Fruit fly (Drosophila melanogaster) whole organism, embryonic: Measurements from ENCODE around the gene CG42693.

ENCODE experiments used
- Asciz ChIP-seq: fragments of 200-800 bp; sonication (Bioruptor generic); optimal IDR thresholded peaks from 2 replicates; lab custom pipeline; 2017; ENCODE audit warnings: missing biosample characterization, mild to moderate bottlenecking, missing genetic modification characterization, missing genetic modification reagents
- Bdp1 ChIP-seq: fragments of 200-800 bp; sonication (Bioruptor generic); optimal IDR thresholded peaks from 3 replicates; lab custom pipeline; 2016; ENCODE audit warnings: missing biosample characterization, missing genetic modification characterization
- CG11093 ChIP-seq: fragments of 200-800 bp; sonication (Bioruptor generic); IDR thresholded peaks from 3 replicates; pipeline ENCODE4 v1.3.6; 2022; ENCODE audit warnings: missing biosample characterization, missing genetic modification characterization
- CG11695 ChIP-seq: fragments of 200-800 bp; sonication (Bioruptor generic); IDR thresholded peaks from 3 replicates; pipeline ENCODE4 v1.3.6; 2022; ENCODE audit warnings: missing biosample characterization, missing genetic modification characterization
- CG12071 ChIP-seq: fragments of 200-800 bp; sonication (Bioruptor generic); optimal IDR thresholded peaks from 3 replicates; lab custom pipeline; 2018; ENCODE audit warnings: missing biosample characterization, mild to moderate bottlenecking, missing genetic modification characterization
- CG13775 ChIP-seq: fragments of 200-800 bp; sonication (Bioruptor generic); optimal IDR thresholded peaks from 3 replicates; lab custom pipeline; 2017; ENCODE audit warnings: missing biosample characterization, mild to moderate bottlenecking, missing genetic modification characterization
- CG14860 ChIP-seq: fragments of 200-800 bp; sonication (Bioruptor generic); IDR thresholded peaks from 3 replicates; pipeline ENCODE4 v1.3.6; 2022; ENCODE audit warnings: missing biosample characterization, missing genetic modification characterization; ENCODE audit not compliant: partially characterized antibody
- CG1602 ChIP-seq: fragments of 200-800 bp; sonication (Bioruptor generic); optimal IDR thresholded peaks from 3 replicates; lab custom pipeline; 2016; ENCODE audit warnings: missing biosample characterization, missing genetic modification characterization
- CG17328 ChIP-seq: fragments of 200-800 bp; sonication (Bioruptor generic); IDR thresholded peaks from 2 replicates; pipeline ENCODE4 v1.3.6; 2022; ENCODE audit warnings: missing biosample characterization, missing genetic modification characterization
- CG2712 ChIP-seq: fragments of 200-800 bp; optimal IDR thresholded peaks from 3 replicates; lab custom pipeline; 2019; ENCODE audit warnings: missing biosample characterization, mild to moderate bottlenecking, missing genetic modification characterization, moderate library complexity
- CG2875 ChIP-seq: fragments of 200-800 bp; sonication (Bioruptor generic); optimal IDR thresholded peaks from 2 replicates; lab custom pipeline; 2017; ENCODE audit warnings: missing biosample characterization, mild to moderate bottlenecking, missing genetic modification characterization, missing genetic modification reagents
- CG31224 ChIP-seq: fragments of 200-800 bp; sonication (Bioruptor generic); IDR thresholded peaks from 2 replicates; pipeline ENCODE4 v1.3.6; 2022; ENCODE audit warnings: missing biosample characterization, missing genetic modification characterization
- CG4730 ChIP-seq: fragments of 200-800 bp; sonication (Bioruptor generic); IDR thresholded peaks from 2 replicates; pipeline ENCODE4 v1.3.6; 2022; ENCODE audit warnings: missing biosample characterization, missing genetic modification characterization
- CG6689 ChIP-seq: fragments of 200-800 bp; sonication (Bioruptor generic); IDR thresholded peaks from 2 replicates; pipeline ENCODE4 v1.3.6; 2022; ENCODE audit warnings: missing biosample characterization, missing genetic modification characterization
- CG7556 ChIP-seq: fragments of 200-800 bp; sonication (Bioruptor generic); optimal IDR thresholded peaks from 2 replicates; lab custom pipeline; 2017; ENCODE audit warnings: missing biosample characterization, mild to moderate bottlenecking, missing genetic modification characterization
- CG7786 ChIP-seq: fragments of 200-800 bp; sonication (Bioruptor generic); optimal IDR thresholded peaks from 2 replicates; lab custom pipeline; 2016; ENCODE audit warnings: missing biosample characterization, missing genetic modification characterization
- CoRest ChIP-seq: fragments of 200-800 bp; sonication (Bioruptor generic); optimal IDR thresholded peaks from 3 replicates; lab custom pipeline; 2018; ENCODE audit warnings: missing biosample characterization, mild to moderate bottlenecking, missing genetic modification characterization, moderate library complexity
- Ets65A ChIP-seq: fragments of 200-800 bp; sonication (Bioruptor generic); peaks from one replicate; lab custom pipeline; 2016; ENCODE audit warnings: missing biosample characterization, missing genetic modification characterization
- Ets97D ChIP-seq: fragments of 200-800 bp; sonication (Bioruptor generic); optimal IDR thresholded peaks from 3 replicates; lab custom pipeline; 2016; ENCODE audit warnings: missing biosample characterization, missing genetic modification characterization
- Gsc ChIP-seq: fragments of 200-800 bp; sonication (Bioruptor generic); IDR thresholded peaks from 2 replicates; pipeline ENCODE4 v1.3.6; 2022; ENCODE audit warnings: missing biosample characterization, missing genetic modification characterization
- H2.0 ChIP-seq: fragments of 200-800 bp; sonication (Bioruptor generic); IDR thresholded peaks from 2 replicates; pipeline ENCODE4 v1.3.6; 2022; ENCODE audit warnings: missing biosample characterization, missing genetic modification characterization
- Med ChIP-seq: fragments of 200-800 bp; sonication (Bioruptor generic); peaks from one replicate; lab custom pipeline; 2016; ENCODE audit warnings: missing biosample characterization, missing genetic modification characterization, mild to moderate bottlenecking, inconsistent platforms, moderate library complexity
- NK7.1 ChIP-seq: fragments of 200-800 bp; sonication (Bioruptor generic); optimal IDR thresholded peaks from 3 replicates; lab custom pipeline; 2016; ENCODE audit warnings: missing biosample characterization, missing genetic modification characterization
- Nf-YB ChIP-seq: fragments of 200-800 bp; sonication (Bioruptor generic); optimal IDR thresholded peaks from 3 replicates; lab custom pipeline; 2019; ENCODE audit warnings: missing biosample characterization, mild to moderate bottlenecking, missing genetic modification characterization, moderate library complexity
- Ptx1 ChIP-seq: fragments of 200-800 bp; sonication (Bioruptor generic); IDR thresholded peaks from 2 replicates; pipeline ENCODE4 v1.3.6; 2022; ENCODE audit warnings: missing biosample characterization, missing genetic modification characterization
- Ravus ChIP-seq: fragments of 200-800 bp; sonication (Bioruptor generic); IDR thresholded peaks from 2 replicates; pipeline ENCODE4 v1.3.6; 2022; ENCODE audit warnings: missing biosample characterization, missing genetic modification characterization
- ap ChIP-seq: fragments of 200-800 bp; sonication (Bioruptor generic); IDR thresholded peaks from 2 replicates; pipeline ENCODE4 v1.3.6; 2022; ENCODE audit warnings: missing biosample characterization, missing genetic modification characterization
- az2 ChIP-seq: fragments of 200-800 bp; sonication (Bioruptor generic); optimal IDR thresholded peaks from 3 replicates; lab custom pipeline; 2016; ENCODE audit warnings: missing biosample characterization, missing genetic modification characterization
- bab2 ChIP-seq: fragments of 200-800 bp; sonication (Bioruptor generic); optimal IDR thresholded peaks from 2 replicates; lab custom pipeline; 2016; ENCODE audit warnings: missing biosample characterization, missing genetic modification characterization
- cato ChIP-seq: fragments of 200-800 bp; sonication (Bioruptor generic); optimal IDR thresholded peaks from 2 replicates; lab custom pipeline; 2016; ENCODE audit warnings: missing biosample characterization, missing genetic modification characterization, borderline replicate concordance
- croc ChIP-seq: fragments of 200-800 bp; sonication (Bioruptor generic); conservative IDR thresholded peaks from 3 replicates; pipeline ENCODE4 v1.3.6; 2022; ENCODE audit warnings: missing biosample characterization, missing genetic modification characterization
- ems ChIP-seq: fragments of 200-800 bp; sonication (Bioruptor generic); optimal IDR thresholded peaks from 3 replicates; lab custom pipeline; 2016; ENCODE audit warnings: missing biosample characterization, missing genetic modification characterization
- fd64A ChIP-seq: fragments of 200-800 bp; sonication (Bioruptor generic); optimal IDR thresholded peaks from 3 replicates; lab custom pipeline; 2018; ENCODE audit warnings: missing biosample characterization, mild to moderate bottlenecking, missing genetic modification characterization
- gce ChIP-seq: fragments of 200-800 bp; sonication (Bioruptor generic); IDR thresholded peaks from 3 replicates; pipeline ENCODE4 v1.3.6; 2022; ENCODE audit warnings: missing biosample characterization, missing genetic modification characterization
- hbn ChIP-seq: fragments of 200-800 bp; sonication (Bioruptor generic); IDR thresholded peaks from 2 replicates; pipeline ENCODE4 v1.3.6; 2022; ENCODE audit warnings: missing biosample characterization, missing genetic modification characterization; ENCODE audit not compliant: partially characterized antibody
- kay ChIP-seq: fragments of 200-800 bp; sonication (Bioruptor generic); optimal IDR thresholded peaks from 2 replicates; lab custom pipeline; 2016; ENCODE audit warnings: missing biosample characterization, missing genetic modification characterization
- klu ChIP-seq: fragments of 200-800 bp; sonication (Bioruptor generic); IDR thresholded peaks from 2 replicates; pipeline ENCODE4 v1.3.6; 2022; ENCODE audit warnings: missing biosample characterization, missing genetic modification characterization
- otp ChIP-seq: fragments of 200-800 bp; sonication (Bioruptor generic); IDR thresholded peaks from 3 replicates; pipeline ENCODE4, ENCODE4 v1.3.6; 2022; ENCODE audit warnings: missing biosample characterization, missing genetic modification characterization
- prd ChIP-seq, 3 experiments: fragments of >200 bp in 2 of 3; fragments of 200-800 bp in 1 of 3; sonication (Bioruptor generic) in 1 of 3; optimal IDR thresholded peaks in 2 of 3; IDR thresholded peaks in 1 of 3; 2 replicates in 2 of 3; 3 replicates in 1 of 3; pipeline versions ENCODE4 v1.3.6 to Lab custom; 2017 to 2022; ENCODE audit warnings: missing biosample characterization in 1 of 3, missing genetic modification characterization in 1 of 3
- sc ChIP-seq, 3 experiments: fragments of >200 bp in 2 of 3; fragments of 200-800 bp in 1 of 3; sonication (Bioruptor generic) in 1 of 3; optimal IDR thresholded peaks; 2 replicates in 2 of 3; 3 replicates in 1 of 3; lab custom pipeline; 2017; ENCODE audit warnings: mild to moderate bottlenecking in 1 of 3, missing biosample characterization in 1 of 3, missing genetic modification characterization in 1 of 3, missing genetic modification reagents in 1 of 3
- sens ChIP-seq: fragments of 200-800 bp; sonication (Bioruptor generic); peaks from one replicate; lab custom pipeline; 2016; ENCODE audit warnings: missing biosample characterization, missing genetic modification characterization
- sens-2 ChIP-seq: fragments of 200-800 bp; sonication (Bioruptor generic); IDR thresholded peaks from 2 replicates; pipeline ENCODE4 v1.3.6; 2022; ENCODE audit warnings: missing biosample characterization, missing genetic modification characterization
- shn ChIP-seq: fragments of 200-800 bp; sonication (Bioruptor generic); optimal IDR thresholded peaks from 3 replicates; lab custom pipeline; 2016; ENCODE audit warnings: missing biosample characterization, missing genetic modification characterization
- slbo ChIP-seq: fragments of 200-800 bp; sonication (Bioruptor generic); IDR thresholded peaks from 2 replicates; pipeline ENCODE4 v1.3.6; 2022; ENCODE audit warnings: missing biosample characterization, missing genetic modification characterization
- tin ChIP-seq: fragments of 200-800 bp; sonication (Bioruptor generic); optimal IDR thresholded peaks from 3 replicates; lab custom pipeline; 2016; ENCODE audit warnings: missing biosample characterization, missing genetic modification characterization
- trh ChIP-seq: fragments of 200-800 bp; sonication (Bioruptor generic); optimal IDR thresholded peaks from 2 replicates; lab custom pipeline; 2016; ENCODE audit warnings: missing biosample characterization, missing genetic modification characterization
- vnd ChIP-seq: fragments of 200-800 bp; sonication (Bioruptor generic); IDR thresholded peaks from 3 replicates; pipeline ENCODE4 v1.3.6; 2022; ENCODE audit warnings: missing biosample characterization, missing genetic modification characterization; ENCODE audit not compliant: partially characterized antibody

Gene CG42693

dm6 chr3R:31706142-31706894 lies 1.8 kb downstream of the CG42693 start (continued):
- no peak for TF ChIP-seq slbo
- TF ChIP-seq fd64A (GFP tag; lab: Kevin White, UChicago): no peak
- no peak for TF ChIP-seq CG2875
- TF ChIP-seq cato: no peak
- no peak for TF ChIP-seq vnd
- TF ChIP-seq ems (GFP tag; lab: Kevin White, UChicago): no peak
- TF ChIP-seq Gsc: peak; percentile 49; the same call in 1 of the 2 replicates
- TF ChIP-seq prd (optimal IDR thresholded peaks at IDR 0.05; lab: Kevin White, UChicago): no peak
- peak; percentile 62; the same call in 2 of the 3 replicates for TF ChIP-seq prd (GFP tag; IDR thresholded peaks at IDR 0.05; lab: Robert Waterston, UW)
- TF ChIP-seq bab2 (GFP tag; lab: Kevin White, UChicago): no peak
- TF ChIP-seq CG12071 (GFP tag; lab: Kevin White, UChicago): no peak
- TF ChIP-seq shn: no peak
- TF ChIP-seq CG11695 (GFP tag; lab: Robert Waterston, UW): 0 out of 3 replicates have a peak, but pooled peaks have one; percentile 24
- TF ChIP-seq CG13775 (GFP tag; lab: Kevin White, UChicago): no peak

- TF ChIP-seq tin: peak; percentile 39
- TF ChIP-seq Asciz (GFP tag; lab: Kevin White, UChicago): no peak
- peak; percentile 88 for TF ChIP-seq CG2712 (tag; lab: Kevin White, UChicago)
- TF ChIP-seq CG11093 (GFP tag; lab: Robert Waterston, UW): peak; percentile 38; the same call in 1 of the 3 replicates
- TF ChIP-seq Ets65A (GFP tag; lab: Kevin White, UChicago): no peak
- TF ChIP-seq Ptx1 (GFP tag; lab: Robert Waterston, UW): peak; percentile 43; the same call in 1 of the 2 replicates
- no peak for TF ChIP-seq Med (GFP tag; lab: Kevin White, UChicago)
- 0 out of 2 replicates have a peak, but pooled peaks have one; percentile 31 for TF ChIP-seq sens-2 (GFP tag; lab: Robert Waterston, UW)
- TF ChIP-seq otp (GFP tag; lab: Robert Waterston, UW): peak; percentile 73
- TF ChIP-seq Ets97D (GFP tag; lab: Kevin White, UChicago): no peak
- peak; percentile 22 for TF ChIP-seq Nf-YB (GFP tag; lab: Kevin White, UChicago)
- TF ChIP-seq CG14860 (GFP tag; lab: Robert Waterston, UW): no peak
- TF ChIP-seq klu (GFP tag; lab: Robert Waterston, UW): 0 out of 2 replicates have a peak, but pooled peaks have one; percentile 34
- TF ChIP-seq CG1602 (GFP tag; lab: Kevin White, UChicago): peak; percentile 54
- peak; percentile 79 for TF ChIP-seq sens (GFP tag; lab: Kevin White, UChicago)
- TF ChIP-seq croc: peak; percentile 53; the same call in 2 of the 3 replicates
- TF ChIP-seq H2.0 (GFP tag; lab: Robert Waterston, UW): peak; percentile 18; the same call in 1 of the 2 replicates
- no peak for TF ChIP-seq kay (GFP tag; lab: Kevin White, UChicago)
- TF ChIP-seq CG6689 (GFP tag; lab: Robert Waterston, UW): peak; percentile 62
- no peak for TF ChIP-seq CG31224
- 0 out of 2 replicates have a peak, but pooled peaks have one; percentile 15 for TF ChIP-seq CG4730
- TF ChIP-seq hbn: no peak
- no peak for TF ChIP-seq NK7.1 (GFP tag; lab: Kevin White, UChicago)
- TF ChIP-seq sc (optimal IDR thresholded peaks at IDR 0.05; lab: Kevin White, UChicago): no peak
- TF ChIP-seq sc (GFP tag; optimal IDR thresholded peaks at IDR 0.05; lab: Kevin White, UChicago): peak; percentile 45
- no peak for TF ChIP-seq Bdp1 (GFP tag; lab: Kevin White, UChicago)
- TF ChIP-seq ap (GFP tag; lab: Robert Waterston, UW): 0 out of 2 replicates have a peak, but pooled peaks have one; percentile 24
- peak; percentile 43 for TF ChIP-seq CoRest
- peak; percentile 48 for TF ChIP-seq CG7556 (GFP tag; lab: Kevin White, UChicago)
- TF ChIP-seq CG17328 (GFP tag; lab: Robert Waterston, UW): peak; percentile 80
- no peak for TF ChIP-seq trh
- no peak for TF ChIP-seq gce (GFP tag; lab: Robert Waterston, UW)
- peak; percentile 37 for TF ChIP-seq az2 (GFP tag; lab: Kevin White, UChicago)
- TF ChIP-seq CG7786: no peak
- no peak for TF ChIP-seq Ravus
Measured at dm6 chr3R:31704524-31705215, 3.5 kb downstream of the CG42693 start.
